Fruit fly (Drosophila melanogaster) whole organism, embryonic: ENCODE data around the gene Pis.

Source experiments
- Atf6 ChIP-seq: fragments of 200-800 bp; sonication (Bioruptor generic); IDR thresholded peaks from 2 replicates; pipeline ENCODE4 v1.3.6; 2022; ENCODE audit warnings: missing biosample characterization, missing genetic modification characterization
- BEAF-32 ChIP-seq: fragments of 200-800 bp; sonication (Bioruptor generic); optimal IDR thresholded peaks from 3 replicates; lab custom pipeline; 2017; ENCODE audit warnings: missing biosample characterization, missing genetic modification characterization, mild to moderate bottlenecking, moderate library complexity, missing genetic modification reagents
- CG12391 ChIP-seq: fragments of 200-800 bp; sonication (Bioruptor generic); optimal IDR thresholded peaks from 3 replicates; lab custom pipeline; 2018; ENCODE audit warnings: missing biosample characterization, mild to moderate bottlenecking, missing genetic modification characterization, moderate library complexity
- CG12659 ChIP-seq: fragments of 200-800 bp; sonication (Bioruptor generic); optimal IDR thresholded peaks from 3 replicates; lab custom pipeline; 2017; ENCODE audit warnings: mild to moderate bottlenecking, missing biosample characterization, missing genetic modification reagents, missing genetic modification characterization
- CG17359 ChIP-seq: fragments of 200-800 bp; sonication (Bioruptor generic); optimal IDR thresholded peaks from 3 replicates; lab custom pipeline; 2018; ENCODE audit warnings: missing biosample characterization, mild to moderate bottlenecking, missing genetic modification characterization, moderate library complexity
- CG17568 ChIP-seq: fragments of 200-800 bp; sonication (Bioruptor generic); optimal IDR thresholded peaks from 2 replicates; lab custom pipeline; 2018; ENCODE audit warnings: missing biosample characterization, mild to moderate bottlenecking, missing genetic modification characterization, moderate library complexity
- CG17802 ChIP-seq: fragments of 200-800 bp; sonication (Bioruptor generic); optimal IDR thresholded peaks from 2 replicates; lab custom pipeline; 2018; ENCODE audit warnings: missing biosample characterization, mild to moderate bottlenecking, missing genetic modification characterization, moderate library complexity
- CG2120 ChIP-seq: fragments of 200-800 bp; sonication (Bioruptor generic); optimal IDR thresholded peaks from 3 replicates; lab custom pipeline; 2016; ENCODE audit warnings: missing biosample characterization, missing genetic modification characterization
- CG2875 ChIP-seq: fragments of 200-800 bp; sonication (Bioruptor generic); optimal IDR thresholded peaks from 2 replicates; lab custom pipeline; 2017; ENCODE audit warnings: missing biosample characterization, mild to moderate bottlenecking, missing genetic modification characterization, missing genetic modification reagents
- CG30020 ChIP-seq: fragments of 200-800 bp; optimal IDR thresholded peaks from 2 replicates; lab custom pipeline; 2019; ENCODE audit warnings: missing biosample characterization, mild to moderate bottlenecking, missing genetic modification characterization, moderate library complexity
- CG30403 ChIP-seq: fragments of 200-800 bp; sonication (Bioruptor generic); optimal IDR thresholded peaks from 3 replicates; lab custom pipeline; 2016; ENCODE audit warnings: missing biosample characterization, missing genetic modification characterization
- CG33213 ChIP-seq: fragments of 200-800 bp; sonication (Bioruptor generic); optimal IDR thresholded peaks from 3 replicates; lab custom pipeline; 2016; ENCODE audit warnings: missing biosample characterization, missing genetic modification characterization
- CG34376 ChIP-seq: fragments of 200-800 bp; sonication (Bioruptor generic); optimal IDR thresholded peaks from 2 replicates; lab custom pipeline; 2018; ENCODE audit warnings: missing biosample characterization, mild to moderate bottlenecking, missing genetic modification characterization
- CG4854 ChIP-seq: fragments of 200-800 bp; sonication (Bioruptor generic); optimal IDR thresholded peaks from 2 replicates; lab custom pipeline; 2016; ENCODE audit warnings: missing biosample characterization, missing genetic modification characterization, inconsistent platforms
- CG5953 ChIP-seq: fragments of 200-800 bp; sonication (Bioruptor generic); IDR thresholded peaks from 2 replicates; pipeline ENCODE4 v1.3.6; 2022; ENCODE audit warnings: missing biosample characterization, missing genetic modification characterization
- CG6654 ChIP-seq: fragments of 200-800 bp; sonication (Bioruptor generic); optimal IDR thresholded peaks from 2 replicates; lab custom pipeline; 2017; ENCODE audit warnings: missing biosample characterization, mild to moderate bottlenecking, missing genetic modification characterization
- CG6765 ChIP-seq: fragments of 200-800 bp; sonication (Bioruptor generic); optimal IDR thresholded peaks from 3 replicates; lab custom pipeline; 2017; ENCODE audit warnings: missing biosample characterization, mild to moderate bottlenecking, missing genetic modification characterization
- CG6854 ChIP-seq: fragments of 200-800 bp; sonication (Bioruptor generic); optimal IDR thresholded peaks from 3 replicates; lab custom pipeline; 2017; ENCODE audit warnings: missing biosample characterization, mild to moderate bottlenecking, missing genetic modification characterization
- CG7357 ChIP-seq: fragments of 200-800 bp; sonication (Bioruptor generic); IDR thresholded peaks from 3 replicates; pipeline ENCODE4 v1.3.6; 2022; ENCODE audit warnings: missing biosample characterization, missing genetic modification characterization
- CG7745 ChIP-seq: fragments of 200-800 bp; sonication (Bioruptor generic); optimal IDR thresholded peaks from 2 replicates; lab custom pipeline; 2018; ENCODE audit warnings: missing biosample characterization, mild to moderate bottlenecking, missing genetic modification characterization, moderate library complexity
- CG7786 ChIP-seq: fragments of 200-800 bp; sonication (Bioruptor generic); optimal IDR thresholded peaks from 2 replicates; lab custom pipeline; 2016; ENCODE audit warnings: missing biosample characterization, missing genetic modification characterization
- CG7987 ChIP-seq: fragments of 200-800 bp; sonication (Bioruptor generic); optimal IDR thresholded peaks from 2 replicates; lab custom pipeline; 2018; ENCODE audit warnings: missing biosample characterization, mild to moderate bottlenecking, missing genetic modification characterization, moderate library complexity
- CG9437 ChIP-seq: fragments of 200-800 bp; sonication (Bioruptor generic); optimal IDR thresholded peaks from 2 replicates; lab custom pipeline; 2018; ENCODE audit warnings: missing biosample characterization, mild to moderate bottlenecking, missing genetic modification characterization
- CG9932 ChIP-seq: fragments of 200-800 bp; sonication (Bioruptor generic); IDR thresholded peaks from 2 replicates; pipeline ENCODE4 v1.3.6; 2022; ENCODE audit warnings: missing biosample characterization, missing genetic modification characterization
- Dref ChIP-seq: fragments of 200-800 bp; sonication (Bioruptor generic); IDR thresholded peaks from 2 replicates; pipeline ENCODE4 v1.3.6; 2022; ENCODE audit warnings: missing biosample characterization, missing genetic modification characterization
- Hand ChIP-seq: fragments of 200-800 bp; sonication (Bioruptor generic); optimal IDR thresholded peaks from 2 replicates; lab custom pipeline; 2017; ENCODE audit warnings: mild to moderate bottlenecking, missing biosample characterization, missing genetic modification reagents, missing genetic modification characterization
- NFAT ChIP-seq: fragments of 200-800 bp; sonication (Bioruptor generic); IDR thresholded peaks from 2 replicates; pipeline ENCODE4 v1.3.6; 2022; ENCODE audit warnings: missing biosample characterization, missing genetic modification characterization
- Neu2 ChIP-seq: fragments of 200-800 bp; sonication (Bioruptor generic); optimal IDR thresholded peaks from 3 replicates; lab custom pipeline; 2016; ENCODE audit warnings: missing biosample characterization, missing genetic modification characterization, borderline replicate concordance
- Six4 ChIP-seq: fragments of 200-800 bp; sonication (Bioruptor generic); optimal IDR thresholded peaks from 2 replicates; lab custom pipeline; 2016; ENCODE audit warnings: missing biosample characterization, missing genetic modification characterization
- Spps ChIP-seq: fragments of 200-800 bp; sonication (Bioruptor generic); optimal IDR thresholded peaks from 2 replicates; lab custom pipeline; 2018; ENCODE audit warnings: missing biosample characterization, mild to moderate bottlenecking, missing genetic modification characterization
- TFAM ChIP-seq: fragments of 200-800 bp; sonication (Bioruptor generic); optimal IDR thresholded peaks from 2 replicates; lab custom pipeline; 2017; ENCODE audit warnings: missing biosample characterization, missing genetic modification characterization, inconsistent platforms
- YL-1 ChIP-seq: fragments of 200-800 bp; sonication (Bioruptor generic); optimal IDR thresholded peaks from 3 replicates; lab custom pipeline; 2017; ENCODE audit warnings: missing biosample characterization, mild to moderate bottlenecking, missing genetic modification characterization
- ab ChIP-seq: fragments of 200-800 bp; sonication (Bioruptor generic); optimal IDR thresholded peaks from 2 replicates; lab custom pipeline; 2016; ENCODE audit warnings: missing biosample characterization, missing genetic modification characterization
- ash1 ChIP-seq: fragments of 200-800 bp; sonication (Bioruptor generic); optimal IDR thresholded peaks from 2 replicates; lab custom pipeline; 2018; ENCODE audit warnings: missing biosample characterization, mild to moderate bottlenecking, missing genetic modification characterization
- bcd ChIP-seq: fragments of 200-800 bp; sonication (Bioruptor generic); optimal IDR thresholded peaks from 2 replicates; lab custom pipeline; 2017; ENCODE audit warnings: missing biosample characterization, mild to moderate bottlenecking, missing genetic modification characterization
- bowl ChIP-seq: fragments of 200-800 bp; sonication (Bioruptor generic); IDR thresholded peaks from 2 replicates; pipeline ENCODE4 v1.3.6; 2022; ENCODE audit warnings: missing biosample characterization, missing genetic modification characterization
- dati ChIP-seq: fragments of 200-800 bp; sonication (Bioruptor generic); IDR thresholded peaks from 2 replicates; pipeline ENCODE4 v1.3.6; 2022; ENCODE audit warnings: missing biosample characterization, missing genetic modification characterization
- ems ChIP-seq: fragments of 200-800 bp; sonication (Bioruptor generic); optimal IDR thresholded peaks from 3 replicates; lab custom pipeline; 2016; ENCODE audit warnings: missing biosample characterization, missing genetic modification characterization
- esg ChIP-seq: fragments of 200-800 bp; sonication (Bioruptor generic); conservative IDR thresholded peaks from 2 replicates; pipeline ENCODE4 v1.3.6; 2022; ENCODE audit warnings: missing biosample characterization, missing genetic modification characterization
- exex ChIP-seq: fragments of 200-800 bp; sonication (Bioruptor generic); optimal IDR thresholded peaks from 4 replicates; lab custom pipeline; 2018; ENCODE audit warnings: missing biosample characterization, mild to moderate bottlenecking, missing genetic modification characterization, moderate library complexity
- kni ChIP-seq: fragments of 200-800 bp; sonication (Bioruptor generic); optimal IDR thresholded peaks from 3 replicates; lab custom pipeline; 2017; ENCODE audit warnings: mild to moderate bottlenecking, missing biosample characterization, missing genetic modification reagents, missing genetic modification characterization
- lilli ChIP-seq: fragments of 200-800 bp; sonication (Bioruptor generic); optimal IDR thresholded peaks from 3 replicates; lab custom pipeline; 2016; ENCODE audit warnings: missing biosample characterization, missing genetic modification characterization
- maf-S ChIP-seq: fragments of 200-800 bp; sonication (Bioruptor generic); optimal IDR thresholded peaks from 2 replicates; lab custom pipeline; 2016; ENCODE audit warnings: missing biosample characterization, missing genetic modification characterization
- peb ChIP-seq: fragments of 200-800 bp; sonication (Bioruptor generic); IDR thresholded peaks from 2 replicates; pipeline ENCODE4 v1.3.6; 2022; ENCODE audit warnings: missing biosample characterization, missing genetic modification characterization
- pfk ChIP-seq: fragments of 200-800 bp; sonication (Bioruptor generic); optimal IDR thresholded peaks from 2 replicates; lab custom pipeline; 2018; ENCODE audit warnings: missing biosample characterization, mild to moderate bottlenecking, missing genetic modification characterization, moderate library complexity
- row ChIP-seq: fragments of 200-800 bp; sonication (Bioruptor generic); IDR thresholded peaks from 3 replicates; pipeline ENCODE4 v1.3.6; 2022; ENCODE audit warnings: missing biosample characterization, missing genetic modification characterization
- run ChIP-seq: fragments of 200-800 bp; sonication (Bioruptor generic); optimal IDR thresholded peaks from 3 replicates; lab custom pipeline; 2018; ENCODE audit warnings: missing biosample characterization, mild to moderate bottlenecking, missing genetic modification characterization
- sens-2 ChIP-seq: fragments of 200-800 bp; sonication (Bioruptor generic); IDR thresholded peaks from 2 replicates; pipeline ENCODE4 v1.3.6; 2022; ENCODE audit warnings: missing biosample characterization, missing genetic modification characterization
- sima ChIP-seq: fragments of 200-800 bp; sonication (Bioruptor generic); optimal IDR thresholded peaks from 2 replicates; lab custom pipeline; 2016; ENCODE audit warnings: missing biosample characterization, missing genetic modification characterization
- sisA ChIP-seq: fragments of 200-800 bp; sonication (Bioruptor generic); IDR thresholded peaks from 2 replicates; pipeline ENCODE4 v1.3.6; 2022; ENCODE audit warnings: missing biosample characterization, missing genetic modification characterization
- trem ChIP-seq: fragments of 200-800 bp; optimal IDR thresholded peaks from 3 replicates; lab custom pipeline; 2019; ENCODE audit warnings: missing biosample characterization, mild to moderate bottlenecking, missing genetic modification characterization, moderate library complexity
- zf30C ChIP-seq: fragments of 200-800 bp; sonication (Bioruptor generic); optimal IDR thresholded peaks from 3 replicates; lab custom pipeline; 2018; ENCODE audit warnings: missing biosample characterization, mild to moderate bottlenecking, missing genetic modification characterization

The Pis gene

DNA sequence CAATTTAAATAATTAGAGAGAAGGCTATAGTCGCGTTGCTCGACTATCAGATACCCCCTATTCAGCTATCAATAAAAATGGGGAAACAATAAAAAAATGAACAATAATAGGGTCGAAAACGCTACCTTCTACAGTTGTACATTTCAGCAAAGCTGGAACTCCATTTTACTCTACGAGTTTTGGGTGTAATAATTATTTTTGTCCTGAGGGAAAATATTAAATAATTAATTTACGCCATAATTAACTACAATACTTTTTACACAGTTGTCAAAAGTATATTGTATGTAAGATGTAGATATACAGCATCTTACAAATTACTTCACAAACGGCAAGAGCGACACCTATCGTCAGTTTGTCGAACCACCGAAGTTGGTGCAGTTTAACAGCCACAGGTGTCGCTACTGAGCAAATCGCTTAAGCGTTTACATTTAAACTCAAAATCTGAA, 50.2 kb downstream of the Pis start (continued):
- TF ChIP-seq CG30403 (GFP tag; lab: Kevin White, UChicago): peak; percentile 51
- peak; percentile 12 for TF ChIP-seq CG12391 (tag; lab: Kevin White, UChicago)
- TF ChIP-seq maf-S (GFP tag; lab: Kevin White, UChicago): no peak
- no peak for TF ChIP-seq ash1 (GFP tag; lab: Kevin White, UChicago)
- no peak for TF ChIP-seq sima (GFP tag; lab: Kevin White, UChicago)
- peak; percentile 50 for TF ChIP-seq CG33213 (GFP tag; lab: Kevin White, UChicago)
- TF ChIP-seq BEAF-32 (GFP tag; lab: Kevin White, UChicago): no peak
- no peak for TF ChIP-seq lilli (GFP tag; lab: Kevin White, UChicago)
- no peak for TF ChIP-seq Six4 (GFP tag; lab: Kevin White, UChicago)
- TF ChIP-seq dati (GFP tag; lab: Robert Waterston, UW): no peak
- TF ChIP-seq CG17802 (tag; lab: Kevin White, UChicago): no peak
- 0 out of 3 replicates have a peak, but pooled peaks have one; percentile 12 for TF ChIP-seq row (GFP tag; lab: Robert Waterston, UW)
- TF ChIP-seq peb: no peak
- TF ChIP-seq CG7745 (tag; lab: Kevin White, UChicago): peak; percentile 43
- peak; percentile 25 for TF ChIP-seq bcd (GFP tag; lab: Kevin White, UChicago)
- no peak for TF ChIP-seq CG4854
- no peak for TF ChIP-seq YL-1 (GFP tag; lab: Kevin White, UChicago)
- TF ChIP-seq CG17568 (GFP tag; lab: Kevin White, UChicago): no peak
- peak; percentile 62 for TF ChIP-seq sisA (GFP tag; lab: Robert Waterston, UW)
- no peak for TF ChIP-seq CG34376 (GFP tag; lab: Kevin White, UChicago)
- TF ChIP-seq Atf6 (GFP tag; lab: Robert Waterston, UW): no peak
- TF ChIP-seq Neu2: no peak
- TF ChIP-seq CG7786 (GFP tag; lab: Kevin White, UChicago): no peak
- no peak for TF ChIP-seq CG6654 (GFP tag; lab: Kevin White, UChicago)
- TF ChIP-seq bowl (GFP tag; lab: Robert Waterston, UW): no peak
- TF ChIP-seq CG6854 (GFP tag; lab: Kevin White, UChicago): no peak
- no peak for TF ChIP-seq CG7987 (GFP tag; lab: Kevin White, UChicago)
- TF ChIP-seq CG9437: no peak
- no peak for TF ChIP-seq Dref (GFP tag; lab: Robert Waterston, UW)
- TF ChIP-seq ems (GFP tag; lab: Kevin White, UChicago): no peak
- no peak for TF ChIP-seq CG7357 (GFP tag; lab: Robert Waterston, UW)
- no peak for TF ChIP-seq ab
- no peak for TF ChIP-seq zf30C
- no peak for TF ChIP-seq Spps (tag; lab: Kevin White, UChicago)
- TF ChIP-seq CG17359 (tag; lab: Kevin White, UChicago): peak; percentile 49
- no peak for TF ChIP-seq sens-2 (GFP tag; lab: Robert Waterston, UW)
- TF ChIP-seq CG6765 (GFP tag; lab: Kevin White, UChicago): no peak
- TF ChIP-seq NFAT (GFP tag; lab: Robert Waterston, UW): peak; percentile 72
- no peak for TF ChIP-seq pfk (GFP tag; lab: Kevin White, UChicago)
- TF ChIP-seq esg (GFP tag; lab: Robert Waterston, UW): no peak
- TF ChIP-seq trem (tag; lab: Kevin White, UChicago): peak; percentile 9
- no peak for TF ChIP-seq TFAM (GFP tag; lab: Kevin White, UChicago)
- TF ChIP-seq CG12659 (GFP tag; lab: Kevin White, UChicago): peak; percentile 8
- no peak for TF ChIP-seq kni (GFP tag; lab: Kevin White, UChicago)
- TF ChIP-seq CG2875 (GFP tag; lab: Kevin White, UChicago): no peak
- TF ChIP-seq CG30020 (tag; lab: Kevin White, UChicago): no peak
- no peak for TF ChIP-seq Hand (GFP tag; lab: Kevin White, UChicago)
- TF ChIP-seq CG5953 (GFP tag; lab: Robert Waterston, UW): no peak
- TF ChIP-seq exex (tag; lab: Kevin White, UChicago): no peak
- peak; percentile 15 for TF ChIP-seq CG2120 (GFP tag; lab: Kevin White, UChicago)
- TF ChIP-seq CG9932 (GFP tag; lab: Robert Waterston, UW): peak; percentile 59; the same call in 1 of the 2 replicates
- no peak for TF ChIP-seq run (tag; lab: Kevin White, UChicago)
